Worm (Caenorhabditis elegans) whole organism, L2 larva: ENCODE data around the gene D1069.3.

Experiments used
- R02D3.7 ChIP-seq: fragments of 150-350 bp; optimal IDR thresholded peaks from 2 replicates; lab custom pipeline; 2014; ENCODE audit warnings: missing biosample characterization, missing genetic modification characterization
- ZK546.5 ChIP-seq: sonication (generic microtip); optimal IDR thresholded peaks from 2 replicates; lab custom pipeline; 2017; ENCODE audit warnings: missing biosample characterization, missing genetic modification characterization
- lin-13 ChIP-seq: fragments of 150-350 bp; optimal IDR thresholded peaks from 2 replicates; lab custom pipeline; 2014; ENCODE audit warnings: missing biosample characterization, missing genetic modification reagents, missing genetic modification characterization
- nhr-10 ChIP-seq: sonication (generic microtip); optimal IDR thresholded peaks from 2 replicates; lab custom pipeline; 2017; ENCODE audit warnings: missing biosample characterization, missing genetic modification characterization
- nhr-25 ChIP-seq: fragments of 150-350 bp; sonication (generic microtip); optimal IDR thresholded peaks from 3 replicates; lab custom pipeline; 2014; ENCODE audit warnings: missing biosample characterization, missing genetic modification characterization
- skn-1 ChIP-seq: sonication (generic microtip); optimal IDR thresholded peaks from 2 replicates; lab custom pipeline; 2017; ENCODE audit warnings: missing biosample characterization, missing genetic modification characterization
- unc-55 ChIP-seq: fragments of 150-350 bp; sonication (generic microtip); optimal IDR thresholded peaks from 3 replicates; lab custom pipeline; 2014; ENCODE audit warnings: missing biosample characterization, missing genetic modification reagents, missing genetic modification characterization
- unc-62 ChIP-seq: fragments of 150-350 bp; optimal IDR thresholded peaks from 2 replicates; lab custom pipeline; 2014; ENCODE audit warnings: missing biosample characterization, missing genetic modification reagents, missing genetic modification characterization
- ztf-1 ChIP-seq: fragments of 200-800 bp; sonication (Bioruptor generic); conservative IDR thresholded peaks from 2 replicates; pipeline ENCODE4 v1.3.6; 2022; ENCODE audit warnings: missing genetic modification characterization, missing compliant biosample characterization
- ztf-11 ChIP-seq: sonication (generic microtip); optimal IDR thresholded peaks from 2 replicates; lab custom pipeline; 2017; ENCODE audit warnings: missing biosample characterization, missing genetic modification characterization
- ztf-4 ChIP-seq: fragments of 150-350 bp; optimal IDR thresholded peaks from 2 replicates; lab custom pipeline; 2014; ENCODE audit warnings: missing biosample characterization, missing genetic modification characterization

ce11 chrII:305645-306044 lies 42.0 kb downstream of the D1069.3 start, which contains the start of gene col-69:
- TF ChIP-seq R02D3.7 (tag; lab: Kevin White, UChicago), result no peak
- no peak for TF ChIP-seq ztf-4 (tag; lab: Kevin White, UChicago)
- no peak for TF ChIP-seq ztf-1 (GFP tag; lab: Robert Waterston, UW)
- no peak for TF ChIP-seq lin-13
- TF ChIP-seq nhr-10 (tag; lab: Kevin White, UChicago), result no peak
- no peak for TF ChIP-seq nhr-25 (tag; lab: Kevin White, UChicago)
- no peak for TF ChIP-seq skn-1 (tag; lab: Kevin White, UChicago)
- no peak for TF ChIP-seq unc-62
- TF ChIP-seq ZK546.5 (tag; lab: Kevin White, UChicago), result no peak
- no peak for TF ChIP-seq ztf-11 (tag; lab: Kevin White, UChicago)
- TF ChIP-seq unc-55 (GFP tag; lab: Kevin White, UChicago), result no peak
